Fruit fly (Drosophila melanogaster): Measurements from ENCODE around the gene Pex12.
A peak's percentile ranks its signal among the peaks of the same experiment; 100 is the strongest.

Pex12 gene

dm6 chr2L:815785-816389 lies at the start of gene Pex12, which contains the start of gene Saf6 (continued):
- TF ChIP-seq B-H2 (GFP tag; optimal IDR thresholded peaks at IDR 0.05), result no peak
- no peak for TF ChIP-seq ara (GFP tag; IDR thresholded peaks at IDR 0.05)
- no peak for TF ChIP-seq CG2199 (GFP tag; IDR thresholded peaks at IDR 0.05)
- TF ChIP-seq CG16863 (GFP tag; optimal IDR thresholded peaks at IDR 0.05), result no peak
- no peak for TF ChIP-seq ase (GFP tag; IDR thresholded peaks at IDR 0.05)
- TF ChIP-seq CG3838 (GFP tag; optimal IDR thresholded peaks at IDR 0.05), result no peak
- TF ChIP-seq CG10267 (tag; optimal IDR thresholded peaks at IDR 0.05), result peak; percentile 20
- TF ChIP-seq Blimp-1 (GFP tag; optimal IDR thresholded peaks at IDR 0.05), result no peak
- no peak for TF ChIP-seq CG4282 (GFP tag; optimal IDR thresholded peaks at IDR 0.05)
- TF ChIP-seq CG12236 (GFP tag; optimal IDR thresholded peaks at IDR 0.05), result no peak
- no peak for TF ChIP-seq dmrt99B (tag; optimal IDR thresholded peaks at IDR 0.05)
- no peak for TF ChIP-seq CG10321 (GFP tag; IDR thresholded peaks at IDR 0.05)
- no peak for TF ChIP-seq dan (GFP tag; IDR thresholded peaks at IDR 0.05)
- TF ChIP-seq usp (GFP tag; optimal IDR thresholded peaks at IDR 0.05), result no peak
- TF ChIP-seq CG11093 (GFP tag; IDR thresholded peaks at IDR 0.05), result no peak
- TF ChIP-seq Ets97D (GFP tag; optimal IDR thresholded peaks at IDR 0.05), result no peak
- TF ChIP-seq HLH4C (GFP tag; IDR thresholded peaks at IDR 0.05; ENCODE audit: partially characterized antibody), result peak; percentile 80
- peak; percentile 45 for TF ChIP-seq stwl (tag; optimal IDR thresholded peaks at IDR 0.05)
- TF ChIP-seq Opbp (GFP tag; IDR thresholded peaks at IDR 0.05; ENCODE audit: partially characterized antibody), result peak; percentile 85; the same call in 2 of the 3 replicates
- TF ChIP-seq Asciz (GFP tag; optimal IDR thresholded peaks at IDR 0.05), result no peak
- no peak for TF ChIP-seq CoRest (tag; optimal IDR thresholded peaks at IDR 0.05)
- TF ChIP-seq Hr51 (GFP tag; optimal IDR thresholded peaks at IDR 0.05), result no peak
- TF ChIP-seq CG2889 (GFP tag; IDR thresholded peaks at IDR 0.05), result no peak
- no peak for TF ChIP-seq Kr (GFP tag; optimal IDR thresholded peaks at IDR 0.05)
- no peak for TF ChIP-seq CG18764 (GFP tag; optimal IDR thresholded peaks at IDR 0.05)
- no peak for TF ChIP-seq Oli (tag; optimal IDR thresholded peaks at IDR 0.05)
- TF ChIP-seq seq (GFP tag; IDR thresholded peaks at IDR 0.05), result no peak
- no peak for TF ChIP-seq CG8290 (GFP tag; optimal IDR thresholded peaks at IDR 0.05)
- no peak for TF ChIP-seq CG8290 (tag; optimal IDR thresholded peaks at IDR 0.05)
- no peak for TF ChIP-seq p53 (GFP tag; optimal IDR thresholded peaks at IDR 0.05)
- peak; percentile 47 for TF ChIP-seq row (GFP tag; IDR thresholded peaks at IDR 0.05)
- TF ChIP-seq Drgx (GFP tag; IDR thresholded peaks at IDR 0.05), result no peak
- no peak for TF ChIP-seq gcm (GFP tag; optimal IDR thresholded peaks at IDR 0.05)
- no peak for TF ChIP-seq ac (GFP tag; optimal IDR thresholded peaks at IDR 0.05)
- TF ChIP-seq ato (GFP tag; IDR thresholded peaks at IDR 0.05; ENCODE audit: partially characterized antibody), result peak; percentile 75
- peak; percentile 43 for TF ChIP-seq CG1603 (tag; optimal IDR thresholded peaks at IDR 0.05)
- TF ChIP-seq MBD-R2 (GFP tag; IDR thresholded peaks at IDR 0.05), result peak; percentile 90
- no peak for TF ChIP-seq croc (GFP tag; conservative IDR thresholded peaks at IDR 0.05)
- peak; percentile 68 for TF ChIP-seq inv (GFP tag; IDR thresholded peaks at IDR 0.05; ENCODE audit: partially characterized antibody)
- TF ChIP-seq CG31388 (GFP tag; optimal IDR thresholded peaks at IDR 0.05), result no peak
- TF ChIP-seq pros (GFP tag; optimal IDR thresholded peaks at IDR 0.05), result no peak
- no peak for TF ChIP-seq ro (GFP tag; IDR thresholded peaks at IDR 0.05)
- TF ChIP-seq CG4328 (GFP tag; optimal IDR thresholded peaks at IDR 0.05), result no peak
- TF ChIP-seq CG7556 (GFP tag; optimal IDR thresholded peaks at IDR 0.05), result no peak
- no peak for TF ChIP-seq grau (tag; optimal IDR thresholded peaks at IDR 0.05)
- TF ChIP-seq wdn (GFP tag; IDR thresholded peaks at IDR 0.05), result no peak
- TF ChIP-seq hbn (GFP tag; IDR thresholded peaks at IDR 0.05; ENCODE audit: partially characterized antibody), result peak; percentile 76
- TF ChIP-seq CG9215 (GFP tag; IDR thresholded peaks at IDR 0.05), result no peak
- TF ChIP-seq CG33557 (GFP tag; optimal IDR thresholded peaks at IDR 0.05), result no peak
- no peak for TF ChIP-seq Bdp1 (GFP tag; optimal IDR thresholded peaks at IDR 0.05)
- no peak for TF ChIP-seq ap (GFP tag; IDR thresholded peaks at IDR 0.05)
